Worm (Caenorhabditis elegans): Measurements from ENCODE around the gene ctbp-1.

ce11 chrX:5897038-5897437 is 34.5 kb downstream of the ctbp-1 start, which contains the start of gene tbc-16:
- no peak for TF ChIP-seq dao-5 (tag; optimal IDR thresholded peaks at IDR 0.05)
- no peak for TF ChIP-seq him-1 (tag; optimal IDR thresholded peaks at IDR 0.05)

Data from whole organism, L4/young adult.